Worm (Caenorhabditis elegans) whole organism, L1 larva: ENCODE measurements around the gene urb-1.
A peak's percentile ranks its signal among the peaks of the same experiment; 100 is the strongest.

ENCODE experiments used
- elt-2 ChIP-seq: sonication (generic microtip); optimal IDR thresholded peaks from 2 replicates; lab custom pipeline; 2016; ENCODE audit warnings: missing genetic modification characterization, mild to moderate bottlenecking, inconsistent platforms, missing compliant biosample characterization, missing genetic modification reagents
- nhr-77 ChIP-seq: fragments of 150-350 bp; optimal IDR thresholded peaks from 2 replicates; lab custom pipeline; 2014; ENCODE audit warnings: missing biosample characterization, missing genetic modification characterization
- pax-3 ChIP-seq: fragments of 200-800 bp; sonication (Bioruptor generic); optimal IDR thresholded peaks from 2 replicates; lab custom pipeline; 2018; ENCODE audit warnings: mild to moderate bottlenecking, missing genetic modification characterization, moderate library complexity, missing compliant biosample characterization
- skn-1 ChIP-seq: fragments of 150-350 bp; optimal IDR thresholded peaks from 2 replicates; lab custom pipeline; 2014; ENCODE audit warnings: missing biosample characterization, missing genetic modification characterization
- tbx-2 ChIP-seq: sonication (generic microtip); optimal IDR thresholded peaks from 2 replicates; lab custom pipeline; 2016; ENCODE audit warnings: missing genetic modification characterization, missing compliant biosample characterization

DNA sequence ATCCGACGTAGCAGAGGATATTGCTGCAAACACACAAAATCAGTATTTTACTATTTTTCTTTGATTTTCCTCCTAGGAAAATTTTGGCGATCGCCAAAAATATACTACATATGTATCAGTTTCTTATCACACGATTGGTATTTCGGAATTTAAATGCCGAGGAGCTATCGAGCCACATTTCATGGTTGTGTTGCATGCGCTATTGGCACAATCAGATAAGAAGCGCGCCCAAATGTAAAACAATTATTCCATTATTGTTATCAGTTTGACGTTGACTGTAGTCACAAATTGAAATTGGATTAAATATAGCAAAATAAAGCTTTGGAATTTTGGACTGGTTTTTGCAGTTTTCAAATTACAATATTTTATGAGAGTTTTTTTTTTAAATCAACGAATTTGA lies 25.0 kb downstream of the urb-1 start:
- TF ChIP-seq tbx-2 (tag; lab: Kevin White, UChicago): no peak
- no peak for TF ChIP-seq skn-1 (tag; lab: Kevin White, UChicago)
- TF ChIP-seq nhr-77 (tag; lab: Kevin White, UChicago): no peak
- peak; percentile 88 for TF ChIP-seq elt-2 (tag; lab: Kevin White, UChicago)
- no peak for TF ChIP-seq pax-3 (tag; lab: Kevin White, UChicago)
